Worm (Caenorhabditis elegans) whole organism, L1 larva: ENCODE data around the gene F47B8.13.

Experiments
- ama-1 ChIP-seq: fragments of 150-350 bp; optimal IDR thresholded peaks from 2 replicates; lab custom pipeline; 2014
- lin-35 ChIP-seq, 2 experiments: fragments of 150-350 bp; optimal IDR thresholded peaks; 2 replicates each; lab custom pipeline; 2014; ENCODE audit warnings: missing biosample characterization in 2 of 2, missing genetic modification characterization in 2 of 2, missing genetic modification reagents in 2 of 2
- ztf-11 ChIP-seq, 2 experiments: sonication (generic microtip); optimal IDR thresholded peaks; 2 replicates each; lab custom pipeline; 2016 to 2017; ENCODE audit warnings: missing genetic modification characterization in 2 of 2, missing biosample characterization in 1 of 2, missing compliant biosample characterization in 1 of 2

DNA sequence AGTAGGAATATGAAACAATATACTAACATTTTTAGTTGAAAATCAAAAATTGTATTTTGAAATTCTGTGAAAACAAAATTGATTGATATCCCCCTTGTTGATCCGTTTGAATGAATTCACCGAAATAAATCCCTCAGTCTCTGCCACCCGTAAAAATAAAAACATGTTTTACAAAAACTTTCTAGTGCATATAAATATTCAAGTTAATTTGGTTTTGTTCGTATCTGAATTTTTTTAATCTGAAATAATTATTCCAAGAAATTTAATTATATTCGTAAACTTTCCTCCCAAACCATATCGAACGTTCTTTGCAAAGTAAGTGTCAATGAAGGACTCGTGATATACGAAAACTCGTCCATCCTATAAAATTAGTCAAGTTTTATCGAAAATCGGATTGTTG lies 46.5 kb downstream of the F47B8.13 start, which contains the start of gene F40G12.6:
- no peak for TF ChIP-seq lin-35 (GFP tag; optimal IDR thresholded peaks at IDR 0.05; lab: Kevin White, UChicago)
- no peak for TF ChIP-seq ama-1 (lab: Kevin White, UChicago)
- no peak for TF ChIP-seq ztf-11 (tag; optimal IDR thresholded peaks at IDR 0.05; lab: Kevin White, UChicago)
